Worm (Caenorhabditis elegans) whole organism, L1 larva: ENCODE results near the gene fipr-8.

Source experiments
- aly-2 ChIP-seq: fragments of 150-350 bp; optimal IDR thresholded peaks from 2 replicates; lab custom pipeline; 2014; ENCODE audit warnings: missing biosample characterization, missing genetic modification characterization
- ama-1 ChIP-seq: fragments of 150-350 bp; optimal IDR thresholded peaks from 2 replicates; lab custom pipeline; 2014
- fkh-4 ChIP-seq: sonication (generic microtip); optimal IDR thresholded peaks from 2 replicates; lab custom pipeline; 2016; ENCODE audit warnings: missing compliant biosample characterization, missing genetic modification characterization, borderline replicate concordance
- jun-1 ChIP-seq: fragments of 150-350 bp; optimal IDR thresholded peaks from 2 replicates; lab custom pipeline; 2014; ENCODE audit warnings: missing biosample characterization, missing genetic modification reagents, missing genetic modification characterization
- lin-15B ChIP-seq: fragments of 150-350 bp; sonication (generic microtip); optimal IDR thresholded peaks from 3 replicates; lab custom pipeline; 2014; ENCODE audit warnings: missing biosample characterization, missing genetic modification characterization
- mef-2 ChIP-seq: fragments of 150-350 bp; optimal IDR thresholded peaks from 2 replicates; lab custom pipeline; 2014; ENCODE audit warnings: missing biosample characterization, missing genetic modification characterization
- ztf-11 ChIP-seq, 2 experiments: sonication (generic microtip); optimal IDR thresholded peaks; 2 replicates each; lab custom pipeline; 2016 to 2017; ENCODE audit warnings: missing genetic modification characterization in 2 of 2, missing biosample characterization in 1 of 2, missing compliant biosample characterization in 1 of 2

ce11 chrV:10287260-10287659, 47.5 kb upstream of the fipr-8 start, which contains the start of gene B0024.3:
- TF ChIP-seq ama-1 (lab: Kevin White, UChicago) (no peak), lin-15B (tag; lab: Kevin White, UChicago) (no peak), jun-1 (tag; lab: Kevin White, UChicago) (no peak), aly-2 (tag; lab: Kevin White, UChicago) (no peak), mef-2 (tag; lab: Kevin White, UChicago) (no peak), ztf-11 (tag; optimal IDR thresholded peaks at IDR 0.05; lab: Kevin White, UChicago) (no peak), fkh-4 (tag; lab: Kevin White, UChicago) (no peak)
